Worm (Caenorhabditis elegans) whole organism, L4 larva: Measurements from ENCODE around the gene cyp-13A7.

Experiments used
- Y48G9A.11 ChIP-seq: fragments of 200-800 bp; sonication (Bioruptor generic); IDR thresholded peaks from 2 replicates; pipeline ENCODE4 v1.3.6; 2022; ENCODE audit warnings: missing genetic modification reagents, missing genetic modification characterization, missing compliant biosample characterization
- ama-1 ChIP-seq: fragments of 150-350 bp; optimal IDR thresholded peaks from 2 replicates; lab custom pipeline; 2014; ENCODE audit warnings: inconsistent platforms, mixed read lengths
- ceh-32 ChIP-seq: sonication (generic microtip); optimal IDR thresholded peaks from 2 replicates; lab custom pipeline; 2016; ENCODE audit warnings: mild to moderate bottlenecking, missing genetic modification characterization, missing compliant biosample characterization; ENCODE audit not compliant: poor library complexity
- ceh-82 ChIP-seq: sonication (generic microtip); optimal IDR thresholded peaks from 2 replicates; lab custom pipeline; 2017; ENCODE audit warnings: missing biosample characterization, missing genetic modification characterization
- dve-1 ChIP-seq: sonication (generic microtip); optimal IDR thresholded peaks from 2 replicates; lab custom pipeline; 2017; ENCODE audit warnings: antibody characterized with exemption, mild to moderate bottlenecking, missing genetic modification characterization, missing compliant biosample characterization; ENCODE audit not compliant: insufficient read depth
- fkh-10 ChIP-seq: fragments of 150-350 bp; optimal IDR thresholded peaks from 2 replicates; lab custom pipeline; 2014; ENCODE audit warnings: missing biosample characterization, missing genetic modification reagents, missing genetic modification characterization
- madf-9 ChIP-seq: fragments of 200-800 bp; sonication (Bioruptor generic); conservative IDR thresholded peaks from 2 replicates; pipeline ENCODE4 v1.3.6; 2022; ENCODE audit warnings: missing genetic modification reagents, missing genetic modification characterization, missing compliant biosample characterization
- nhr-237 ChIP-seq: sonication (generic microtip); optimal IDR thresholded peaks from 2 replicates; lab custom pipeline; 2017; ENCODE audit warnings: missing biosample characterization, missing genetic modification characterization

- TF ChIP-seq ceh-82, result no peak
- no peak for TF ChIP-seq madf-9 (GFP tag; lab: Robert Waterston, UW)
- TF ChIP-seq ceh-32 (tag; lab: Kevin White, UChicago), result no peak
- TF ChIP-seq nhr-237 (tag; lab: Kevin White, UChicago), result no peak
- TF ChIP-seq fkh-10 (GFP tag; lab: Kevin White, UChicago), result no peak
- TF ChIP-seq ama-1 (lab: Kevin White, UChicago), result no peak
- TF ChIP-seq dve-1 (tag; lab: Kevin White, UChicago), result no peak
- no peak for TF ChIP-seq Y48G9A.11 (GFP tag; lab: Robert Waterston, UW)
Measured at ce11 chrII:9828502-9828901, 25.1 kb downstream of the cyp-13A7 start.
